Worm (Caenorhabditis elegans) whole organism, mixed stage, embryonic: ENCODE data around the gene D2023.1.

Experiments
- M03D4.4 ChIP-seq: sonication (generic microtip); optimal IDR thresholded peaks from 2 replicates; lab custom pipeline; 2017; ENCODE audit warnings: mild to moderate bottlenecking, missing genetic modification characterization, missing compliant biosample characterization
- blmp-1 ChIP-seq: fragments of 150-350 bp; optimal IDR thresholded peaks from 2 replicates; lab custom pipeline; 2014; ENCODE audit warnings: missing biosample characterization, missing genetic modification characterization
- ceh-39 ChIP-seq: fragments of 150-350 bp; optimal IDR thresholded peaks from 2 replicates; lab custom pipeline; 2014; ENCODE audit warnings: missing biosample characterization, missing genetic modification characterization
- ceh-43 ChIP-seq: fragments of 200-800 bp; sonication (Bioruptor generic); optimal IDR thresholded peaks from 2 replicates; lab custom pipeline; 2018; ENCODE audit warnings: mild to moderate bottlenecking, missing genetic modification characterization, moderate library complexity, missing compliant biosample characterization
- ceh-83 ChIP-seq: fragments of 200-800 bp; sonication (Bioruptor generic); optimal IDR thresholded peaks from 2 replicates; lab custom pipeline; 2018; ENCODE audit warnings: mild to moderate bottlenecking, missing genetic modification characterization, missing compliant biosample characterization
- ces-1 ChIP-seq: fragments of 150-350 bp; optimal IDR thresholded peaks from 2 replicates; lab custom pipeline; 2014; ENCODE audit warnings: missing biosample characterization, missing genetic modification reagents, missing genetic modification characterization
- cnd-1 ChIP-seq: fragments of 200-800 bp; sonication (Bioruptor generic); optimal IDR thresholded peaks from 2 replicates; lab custom pipeline; 2018; ENCODE audit warnings: mild to moderate bottlenecking, missing genetic modification characterization, missing compliant biosample characterization
- drap-1 ChIP-seq: fragments of 200-800 bp; sonication (Bioruptor generic); optimal IDR thresholded peaks from 3 replicates; lab custom pipeline; 2018; ENCODE audit warnings: mild to moderate bottlenecking, missing genetic modification characterization, missing compliant biosample characterization
- elt-1 ChIP-seq: sonication (generic microtip); optimal IDR thresholded peaks from 2 replicates; lab custom pipeline; 2017; ENCODE audit warnings: missing genetic modification characterization, mild to moderate bottlenecking, missing compliant biosample characterization, antibody characterized with exemption, moderate library complexity, borderline replicate concordance; ENCODE audit not compliant: insufficient read depth
- elt-3 ChIP-seq: fragments of 150-350 bp; optimal IDR thresholded peaks from 2 replicates; lab custom pipeline; 2014; ENCODE audit warnings: missing biosample characterization, missing genetic modification characterization
- flh-1 ChIP-seq: fragments of 200-800 bp; sonication (Bioruptor generic); optimal IDR thresholded peaks from 2 replicates; lab custom pipeline; 2018; ENCODE audit warnings: mild to moderate bottlenecking, missing genetic modification characterization, moderate library complexity, missing compliant biosample characterization
- hlh-1 ChIP-seq: fragments of 150-350 bp; optimal IDR thresholded peaks from 2 replicates; lab custom pipeline; 2014; ENCODE audit warnings: missing biosample characterization, missing genetic modification reagents, missing genetic modification characterization
- lin-13 ChIP-seq: fragments of 150-350 bp; optimal IDR thresholded peaks from 2 replicates; lab custom pipeline; 2014; ENCODE audit warnings: missing biosample characterization, missing genetic modification characterization
- lsy-2 ChIP-seq: fragments of 150-350 bp; optimal IDR thresholded peaks from 2 replicates; lab custom pipeline; 2014; ENCODE audit warnings: missing biosample characterization, missing genetic modification characterization
- mab-5 ChIP-seq: fragments of 150-350 bp; optimal IDR thresholded peaks from 2 replicates; lab custom pipeline; 2014; ENCODE audit warnings: missing biosample characterization, missing genetic modification characterization
- mep-1 ChIP-seq: fragments of 150-350 bp; optimal IDR thresholded peaks from 2 replicates; lab custom pipeline; 2017; ENCODE audit warnings: missing biosample characterization, missing genetic modification reagents, missing genetic modification characterization, inconsistent platforms
- mls-2 ChIP-seq: sonication (generic microtip); optimal IDR thresholded peaks from 2 replicates; lab custom pipeline; 2016; ENCODE audit warnings: mild to moderate bottlenecking, missing genetic modification characterization, moderate library complexity, missing compliant biosample characterization
- nhr-12 ChIP-seq: fragments of 150-350 bp; optimal IDR thresholded peaks from 2 replicates; lab custom pipeline; 2014; ENCODE audit warnings: missing biosample characterization, missing genetic modification characterization
- nhr-237 ChIP-seq: fragments of 150-350 bp; optimal IDR thresholded peaks from 2 replicates; lab custom pipeline; 2014; ENCODE audit warnings: missing biosample characterization, missing genetic modification characterization
- nhr-28 ChIP-seq: fragments of 150-350 bp; optimal IDR thresholded peaks from 2 replicates; lab custom pipeline; 2014; ENCODE audit warnings: missing biosample characterization, missing genetic modification characterization
- nhr-76 ChIP-seq: sonication (generic microtip); optimal IDR thresholded peaks from 2 replicates; lab custom pipeline; 2017; ENCODE audit warnings: missing biosample characterization, missing genetic modification characterization
- pha-4 ChIP-seq: fragments of 150-350 bp; optimal IDR thresholded peaks from 2 replicates; lab custom pipeline; 2018; ENCODE audit warnings: missing biosample characterization, missing genetic modification reagents, missing genetic modification characterization
- sem-2 ChIP-seq: fragments of 200-800 bp; sonication (Bioruptor generic); optimal IDR thresholded peaks from 2 replicates; lab custom pipeline; 2018; ENCODE audit warnings: mild to moderate bottlenecking, missing genetic modification characterization, missing compliant biosample characterization
- snpc-4 ChIP-seq: fragments of 150-350 bp; optimal IDR thresholded peaks from 2 replicates; lab custom pipeline; 2014; ENCODE audit warnings: missing biosample characterization, missing genetic modification characterization
- sptf-1 ChIP-seq: sonication (generic microtip); optimal IDR thresholded peaks from 2 replicates; lab custom pipeline; 2017; ENCODE audit warnings: mild to moderate bottlenecking, missing genetic modification characterization, moderate library complexity, missing compliant biosample characterization
- unc-39 ChIP-seq: fragments of 150-350 bp; optimal IDR thresholded peaks from 2 replicates; lab custom pipeline; 2014; ENCODE audit warnings: missing biosample characterization, missing genetic modification characterization
- unc-62 ChIP-seq: fragments of 150-350 bp; optimal IDR thresholded peaks from 2 replicates; lab custom pipeline; 2014; ENCODE audit warnings: missing biosample characterization, missing genetic modification reagents, missing genetic modification characterization
- ztf-11 ChIP-seq: fragments of 150-350 bp; optimal IDR thresholded peaks from 2 replicates; lab custom pipeline; 2014; ENCODE audit warnings: missing biosample characterization, missing genetic modification characterization

The D2023.1 gene

DNA sequence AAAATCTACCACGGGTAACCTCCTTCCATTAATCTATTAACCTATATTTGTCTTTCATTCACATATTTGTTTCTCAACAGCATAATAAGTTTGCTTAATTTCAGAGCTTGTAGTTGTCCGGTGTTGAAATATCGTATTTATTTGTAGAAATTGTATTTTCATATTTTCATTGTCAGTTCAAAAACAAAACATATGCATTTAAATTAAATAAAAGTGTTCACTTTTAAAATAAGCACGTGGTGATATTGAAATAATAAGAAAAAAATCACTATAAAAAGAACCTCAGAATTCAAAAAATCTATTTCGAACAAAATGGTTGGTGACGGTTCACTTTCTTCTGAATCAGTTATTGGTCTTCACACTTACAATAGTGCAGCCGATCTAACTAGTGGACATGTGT, 30.7 kb upstream of the D2023.1 start, which contains the start of gene T04F3.3:
Gene T04F3.3 (plus strand): TSS at position 301 of the 400 bp plus-strand sequence.
- TF ChIP-seq lsy-2 (tag; lab: Kevin White, UChicago) (no peak), cnd-1 (no peak)

DNA sequence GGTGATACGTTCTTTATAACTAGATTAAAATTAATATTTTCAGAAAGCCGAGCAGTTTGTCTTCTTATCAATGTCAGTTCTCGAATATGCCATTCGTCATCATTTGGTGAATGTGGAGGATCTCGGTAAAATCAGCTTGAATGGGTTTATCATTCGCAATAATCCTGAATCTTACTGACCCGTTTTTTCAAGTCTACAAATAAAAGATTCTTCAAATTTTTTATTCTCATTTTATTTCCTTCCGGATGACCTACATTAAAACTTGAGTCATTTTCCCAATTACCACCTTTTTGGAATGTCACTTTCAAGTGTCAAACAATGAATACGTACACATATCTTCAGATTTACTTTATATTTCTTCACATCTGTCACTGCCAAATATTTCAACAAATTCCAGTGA, 29.0 kb upstream of the D2023.1 start, which contains the start of gene T04F3.5:
Gene T04F3.5 (plus strand): TSS at position 301 of the 400 bp plus-strand sequence.
- TF ChIP-seq nhr-12 (tag; lab: Kevin White, UChicago) (no peak), snpc-4 (tag; lab: Kevin White, UChicago) (no peak), nhr-76 (tag; lab: Kevin White, UChicago) (no peak)

DNA sequence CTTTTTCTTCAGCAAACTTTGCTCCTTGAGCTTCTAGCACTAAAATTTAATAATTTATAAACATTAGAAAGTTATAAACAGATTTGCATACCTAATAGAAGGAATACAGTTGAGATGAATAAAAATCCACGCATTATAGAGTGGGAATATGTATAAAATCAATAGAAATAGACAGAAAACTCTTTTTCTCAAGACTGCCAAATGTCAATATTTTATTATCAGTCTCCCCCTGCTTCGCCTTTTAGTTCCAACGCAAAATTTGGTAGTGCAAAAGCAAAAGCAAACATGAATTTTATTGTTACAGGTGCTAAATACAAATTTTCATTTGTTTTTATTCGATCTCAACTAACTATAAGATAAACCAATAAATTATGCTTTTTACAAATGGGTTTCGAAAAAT, 26.5 kb upstream of the D2023.1 start, which contains the start of gene T04F3.4:
Gene T04F3.4 (minus strand): TSS at position 187 of the 400 bp plus-strand sequence.
- TF ChIP-seq ceh-83 (GFP tag; lab: Kevin White, UChicago) (no peak), ceh-39 (tag; lab: Kevin White, UChicago) (no peak), ztf-11 (tag; lab: Kevin White, UChicago) (no peak), mab-5 (tag; lab: Kevin White, UChicago) (no peak), pha-4 (tag; lab: Kevin White, UChicago) (no peak), nhr-12 (tag; lab: Kevin White, UChicago) (no peak), M03D4.4 (tag; lab: Kevin White, UChicago) (no peak), flh-1 (no peak)

DNA sequence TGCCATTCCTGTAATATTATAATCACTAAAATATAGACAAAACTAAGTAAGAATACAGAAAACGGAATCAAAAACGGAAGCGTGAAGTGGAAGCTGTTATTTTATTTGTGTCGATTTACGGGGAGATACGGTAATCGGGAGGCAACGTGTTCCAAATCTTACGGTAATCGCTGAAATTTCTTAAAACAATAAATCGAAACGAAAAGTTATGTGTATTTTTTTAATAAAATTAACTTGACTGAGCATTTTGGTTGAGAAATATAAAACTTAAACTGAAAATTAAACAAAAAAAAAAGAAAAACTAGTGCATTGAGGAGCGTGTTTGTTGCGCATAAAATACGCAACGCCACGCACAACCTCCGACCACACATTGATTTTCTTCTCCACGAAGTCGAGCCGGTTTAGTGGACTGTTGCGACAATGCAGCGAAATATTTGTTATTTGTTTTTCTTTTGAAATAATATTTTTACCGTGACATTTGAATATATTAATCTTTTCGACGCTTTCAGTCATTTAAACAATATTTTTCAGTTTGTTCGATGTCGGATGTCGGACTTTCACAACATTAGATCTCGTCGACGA, 24.9 kb upstream of the D2023.1 start, which contains the start of the genes F55A11.1 and syx-5:
Gene F55A11.1 (minus strand): TSS at position 13 of the 582 bp plus-strand sequence.
Gene syx-5 (plus strand): TSS at position 532 of the 582 bp plus-strand sequence.
- TF ChIP-seq mep-1 (tag; lab: Kevin White, UChicago) (peak; percentile 43), nhr-237 (peak; percentile 55), ztf-11 (tag; lab: Kevin White, UChicago) (peak; percentile 44), M03D4.4 (tag; lab: Kevin White, UChicago) (no peak), ceh-43 (GFP tag; lab: Kevin White, UChicago) (no peak), nhr-12 (tag; lab: Kevin White, UChicago) (no peak), ceh-39 (tag; lab: Kevin White, UChicago) (peak; percentile 46), ceh-83 (GFP tag; lab: Kevin White, UChicago) (no peak), flh-1 (no peak), lsy-2 (tag; lab: Kevin White, UChicago) (peak; percentile 99), cnd-1 (no peak), blmp-1 (tag; lab: Kevin White, UChicago) (no peak), elt-3 (no peak), sptf-1 (tag; lab: Kevin White, UChicago) (no peak), nhr-76 (tag; lab: Kevin White, UChicago) (no peak), ces-1 (GFP tag; lab: Kevin White, UChicago) (peak; percentile 85), lin-13 (no peak)

ce11 chrV:11767028-11767427, 22.3 kb upstream of the D2023.1 start, which contains the start of gene sel-11:
sel-11 (plus strand) TSS chrV:11767328.
- no peak for TF ChIP-seq ztf-11 (tag; lab: Kevin White, UChicago)

DNA sequence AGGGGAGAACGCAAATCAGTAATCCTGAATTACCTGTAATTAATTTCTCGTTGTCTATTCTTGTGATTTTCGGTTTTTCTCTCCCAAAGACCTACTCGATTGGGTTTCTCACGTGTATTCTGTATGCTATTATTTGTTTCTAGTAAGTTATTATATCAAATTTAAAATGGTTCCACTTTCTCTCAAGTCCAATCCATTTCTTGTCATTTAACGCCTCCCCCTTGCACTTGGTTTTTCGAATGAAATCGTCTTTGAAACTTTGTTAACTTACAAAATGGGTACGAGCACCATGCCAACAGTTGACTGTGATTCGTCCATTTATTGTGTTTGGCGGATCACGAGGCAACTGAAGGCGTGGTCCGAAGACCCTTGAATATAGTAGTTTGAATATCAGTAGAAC, 19.7 kb upstream of the D2023.1 start:
- TF ChIP-seq elt-3 (no peak), ceh-39 (tag; lab: Kevin White, UChicago) (no peak), elt-1 (tag; lab: Kevin White, UChicago) (no peak), ztf-11 (tag; lab: Kevin White, UChicago) (no peak), unc-39 (tag; lab: Kevin White, UChicago) (no peak), mls-2 (tag; lab: Kevin White, UChicago) (no peak), unc-62 (no peak), sem-2 (GFP tag; lab: Kevin White, UChicago) (no peak), snpc-4 (tag; lab: Kevin White, UChicago) (no peak), nhr-28 (tag; lab: Kevin White, UChicago) (no peak), drap-1 (GFP tag; lab: Kevin White, UChicago) (no peak), hlh-1 (tag; lab: Kevin White, UChicago) (no peak), mep-1 (tag; lab: Kevin White, UChicago) (no peak)
- TF ChIP-seq, all 35 proteins: peak for 0
